Worm (Caenorhabditis elegans): ENCODE results near the gene C33G3.4.

DNA sequence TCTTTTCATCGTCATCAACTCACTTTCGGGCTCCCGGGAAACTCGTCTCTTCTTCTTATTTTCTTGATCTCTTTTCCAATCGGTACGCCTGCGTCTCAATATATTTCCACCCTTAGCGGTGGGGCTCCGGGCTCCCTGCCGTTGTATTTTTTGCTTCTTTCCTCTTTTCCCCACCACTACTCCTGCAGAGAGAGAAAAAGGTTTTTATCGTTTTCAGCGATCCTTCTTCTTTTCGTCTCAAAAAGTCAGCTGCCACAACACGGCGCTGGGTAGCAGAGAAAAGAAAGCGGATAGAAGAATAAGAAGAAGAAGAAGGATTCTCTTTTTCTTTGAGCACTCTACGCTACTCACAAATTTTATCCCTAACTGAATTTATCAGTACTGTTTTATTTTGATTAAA, 16.2 kb upstream of the C33G3.4 start:
- TF ChIP-seq ama-1 (optimal IDR thresholded peaks at IDR 0.05) (no peak), aly-1 (tag; optimal IDR thresholded peaks at IDR 0.05) (no peak), hnd-1 (tag; optimal IDR thresholded peaks at IDR 0.05) (no peak), hmg-4 (GFP tag; optimal IDR thresholded peaks at IDR 0.05) (no peak), F13C5.2 (tag; optimal IDR thresholded peaks at IDR 0.05) (no peak), ceh-36 (tag; optimal IDR thresholded peaks at IDR 0.05) (no peak), pes-1 (GFP tag; IDR thresholded peaks at IDR 0.05) (0 out of 2 replicates have a peak, but pooled peaks have one; percentile 26), tra-4 (tag; optimal IDR thresholded peaks at IDR 0.05) (no peak)

Measured in whole organism, early embryonic.